Worm (Caenorhabditis elegans) whole organism, L3 larva: ENCODE results near the gene bus-1.
A peak's percentile ranks its signal among the peaks of the same experiment; 100 is the strongest.

Experiments used
- ZK546.5 ChIP-seq: sonication (generic microtip); optimal IDR thresholded peaks from 2 replicates; lab custom pipeline; 2017; ENCODE audit warnings: missing biosample characterization, missing genetic modification characterization
- ceh-16 ChIP-seq: sonication (generic microtip); optimal IDR thresholded peaks from 2 replicates; lab custom pipeline; 2017; ENCODE audit warnings: missing biosample characterization, missing genetic modification characterization
- ceh-28 ChIP-seq: fragments of 150-350 bp; optimal IDR thresholded peaks from 2 replicates; lab custom pipeline; 2014; ENCODE audit warnings: missing biosample characterization, missing genetic modification reagents, missing genetic modification characterization
- ceh-82 ChIP-seq: fragments of 150-350 bp; optimal IDR thresholded peaks from 2 replicates; lab custom pipeline; 2014; ENCODE audit warnings: missing biosample characterization, missing genetic modification characterization
- ceh-9 ChIP-seq: sonication (generic microtip); optimal IDR thresholded peaks from 2 replicates; lab custom pipeline; 2018; ENCODE audit warnings: missing biosample characterization, missing genetic modification characterization
- egl-5 ChIP-seq: fragments of 150-350 bp; optimal IDR thresholded peaks from 2 replicates; lab custom pipeline; 2017; ENCODE audit warnings: missing biosample characterization, missing genetic modification reagents, missing genetic modification characterization, inconsistent platforms
- elt-1 ChIP-seq: fragments of 150-350 bp; optimal IDR thresholded peaks from 2 replicates; lab custom pipeline; 2014; ENCODE audit warnings: missing biosample characterization, missing genetic modification characterization
- elt-2 ChIP-seq: sonication (generic microtip); optimal IDR thresholded peaks from 2 replicates; lab custom pipeline; 2016; ENCODE audit warnings: missing genetic modification reagents, mild to moderate bottlenecking, missing genetic modification characterization, missing compliant biosample characterization
- eor-1 ChIP-seq, 2 experiments: fragments of 150-350 bp; optimal IDR thresholded peaks; 2 replicates each; lab custom pipeline; 2014 to 2018; ENCODE audit warnings: missing biosample characterization in 2 of 2, missing genetic modification characterization in 2 of 2
- fos-1 ChIP-seq: fragments of 150-350 bp; optimal IDR thresholded peaks from 2 replicates; lab custom pipeline; 2014; ENCODE audit warnings: missing biosample characterization, missing genetic modification characterization
- hmg-11 ChIP-seq: sonication (generic microtip); optimal IDR thresholded peaks from 2 replicates; lab custom pipeline; 2016; ENCODE audit warnings: missing genetic modification characterization, missing compliant biosample characterization
- lin-15B ChIP-seq: fragments of 150-350 bp; optimal IDR thresholded peaks from 2 replicates; lab custom pipeline; 2014; ENCODE audit warnings: missing biosample characterization, missing genetic modification characterization
- nfya-1 ChIP-seq: sonication (generic microtip); optimal IDR thresholded peaks from 2 replicates; lab custom pipeline; 2017; ENCODE audit warnings: missing genetic modification characterization, mild to moderate bottlenecking, missing compliant biosample characterization, antibody characterized with exemption, moderate library complexity; ENCODE audit not compliant: insufficient read depth
- nhr-237 ChIP-seq: fragments of 150-350 bp; optimal IDR thresholded peaks from 2 replicates; lab custom pipeline; 2014; ENCODE audit warnings: missing biosample characterization, missing genetic modification characterization
- nhr-25 ChIP-seq: sonication (generic microtip); optimal IDR thresholded peaks from 2 replicates; lab custom pipeline; 2017; ENCODE audit warnings: missing biosample characterization, missing genetic modification characterization
- nhr-67 ChIP-seq: fragments of 150-350 bp; optimal IDR thresholded peaks from 2 replicates; lab custom pipeline; 2014; ENCODE audit warnings: missing biosample characterization, missing genetic modification characterization
- nhr-77 ChIP-seq: fragments of 150-350 bp; optimal IDR thresholded peaks from 2 replicates; lab custom pipeline; 2014; ENCODE audit warnings: missing biosample characterization, missing genetic modification characterization
- pha-4 ChIP-seq: fragments of 150-350 bp; optimal IDR thresholded peaks from 2 replicates; lab custom pipeline; 2014; ENCODE audit warnings: missing biosample characterization, missing genetic modification reagents, missing genetic modification characterization
- pqm-1 ChIP-seq: fragments of 150-350 bp; optimal IDR thresholded peaks from 2 replicates; lab custom pipeline; 2017; ENCODE audit warnings: missing biosample characterization, missing genetic modification characterization, inconsistent platforms
- sea-2 ChIP-seq: fragments of 150-350 bp; sonication (generic microtip); optimal IDR thresholded peaks from 4 replicates; lab custom pipeline; 2014; ENCODE audit warnings: missing biosample characterization, missing genetic modification reagents, missing genetic modification characterization
- skn-1 ChIP-seq: fragments of 150-350 bp; optimal IDR thresholded peaks from 2 replicates; lab custom pipeline; 2014; ENCODE audit warnings: missing biosample characterization, missing genetic modification characterization
- ztf-4 ChIP-seq: fragments of 150-350 bp; optimal IDR thresholded peaks from 2 replicates; lab custom pipeline; 2014; ENCODE audit warnings: missing biosample characterization, missing genetic modification characterization

Gene bus-1

ce11 chrV:8980845-8981244 is 43.8 kb downstream of the bus-1 start, which contains the start of gene str-84:
Gene str-84 (minus strand): TSS chrV:8980945.
- no peak for TF ChIP-seq ZK546.5 (tag; lab: Kevin White, UChicago)
- TF ChIP-seq nhr-67: no peak
- no peak for TF ChIP-seq pha-4 (tag; lab: Kevin White, UChicago)

- TF ChIP-seq pqm-1 (tag; lab: Kevin White, UChicago) (peak; percentile 55), ceh-28 (no peak), elt-2 (tag; lab: Kevin White, UChicago) (peak; percentile 4), ceh-16 (tag; lab: Kevin White, UChicago) (no peak), nfya-1 (tag; lab: Kevin White, UChicago) (no peak)
These were observed 46.7 kb downstream of the bus-1 start for ce11 chrV:8977895-8978294.

ce11 chrV:8974889-8975422 is 49.7 kb downstream of the bus-1 start, which contains the start of gene nhr-143:
Gene nhr-143 (minus strand): TSS chrV:8974939.
- TF ChIP-seq ztf-4 (tag; lab: Kevin White, UChicago): no peak
- peak; percentile 20 for TF ChIP-seq pha-4 (tag; lab: Kevin White, UChicago)
- no peak for TF ChIP-seq nhr-237
- TF ChIP-seq skn-1 (tag; lab: Kevin White, UChicago): no peak
- no peak for TF ChIP-seq elt-1 (tag; lab: Kevin White, UChicago)
- TF ChIP-seq sea-2 (GFP tag; lab: Kevin White, UChicago): no peak
- peak; percentile 31 for TF ChIP-seq nhr-25
- no peak for TF ChIP-seq hmg-11 (tag; lab: Kevin White, UChicago)
- TF ChIP-seq eor-1 (tag; optimal IDR thresholded peaks at IDR 0.05; lab: Kevin White, UChicago): no peak
- TF ChIP-seq ceh-9 (tag; lab: Kevin White, UChicago): no peak
- no peak for TF ChIP-seq ceh-82 (tag; lab: Kevin White, UChicago)
- no peak for TF ChIP-seq fos-1
- TF ChIP-seq elt-2 (tag; lab: Kevin White, UChicago): peak; percentile 55
- no peak for TF ChIP-seq nhr-77 (tag; lab: Kevin White, UChicago)
- TF ChIP-seq lin-15B (tag; lab: Kevin White, UChicago): no peak
- TF ChIP-seq ceh-28: peak; percentile 11
- TF ChIP-seq pqm-1 (tag; lab: Kevin White, UChicago): peak; percentile 56
- no peak for TF ChIP-seq egl-5 (tag; lab: Kevin White, UChicago)
